Worm (Caenorhabditis elegans): ENCODE data around the gene K03A1.4.

K03A1.4 gene

ce11 chrX:7306434-7306833 is 7.9 kb upstream of the K03A1.4 start (continued):
- TF ChIP-seq php-3 (GFP tag; IDR thresholded peaks at IDR 0.05) (no peak), ceh-20 (GFP tag; IDR thresholded peaks at IDR 0.05) (0 out of 2 replicates have a peak, but pooled peaks have one; percentile 50), mep-1 (tag; optimal IDR thresholded peaks at IDR 0.05) (peak; percentile 80), tag-97 (GFP tag; IDR thresholded peaks at IDR 0.05) (no peak)

ce11 chrX:7305520-7306186 is 7.1 kb upstream of the K03A1.4 start, which contains the start of gene sur-5:
Gene sur-5, minus strand, starts transcription at chrX:7305570.
- TF ChIP-seq nhr-28 (tag; optimal IDR thresholded peaks at IDR 0.05) (peak; percentile 47), zfp-2 (tag; optimal IDR thresholded peaks at IDR 0.05) (no peak), Y48G9A.11 (GFP tag; IDR thresholded peaks at IDR 0.05) (no peak), madf-9 (GFP tag; conservative IDR thresholded peaks at IDR 0.05) (no peak), daf-16 (GFP tag; optimal IDR thresholded peaks at IDR 0.05) (no peak), daf-16 (tag; optimal IDR thresholded peaks at IDR 0.05) (peak; percentile 86), fkh-10 (GFP tag; optimal IDR thresholded peaks at IDR 0.05) (no peak), Y5F2A.4 (GFP tag; optimal IDR thresholded peaks at IDR 0.05) (no peak), mxl-3 (GFP tag; optimal IDR thresholded peaks at IDR 0.05) (peak; percentile 62), dve-1 (tag; optimal IDR thresholded peaks at IDR 0.05; ENCODE audit: insufficient read depth) (peak; percentile 74), dmd-6 (GFP tag; IDR thresholded peaks at IDR 0.05) (peak; percentile 61), nhr-48 (tag; optimal IDR thresholded peaks at IDR 0.05) (peak; percentile 84), mep-1 (tag; optimal IDR thresholded peaks at IDR 0.05) (peak; percentile 30), nhr-11 (tag; optimal IDR thresholded peaks at IDR 0.05) (no peak), nhr-76 (tag; optimal IDR thresholded peaks at IDR 0.05) (no peak), ceh-28 (tag; optimal IDR thresholded peaks at IDR 0.05) (no peak), dmd-8 (GFP tag; IDR thresholded peaks at IDR 0.05) (no peak), nhr-77 (tag; optimal IDR thresholded peaks at IDR 0.05) (peak; percentile 20), F44E2.7 (GFP tag; IDR thresholded peaks at IDR 0.05) (no peak), mdl-1 (tag; optimal IDR thresholded peaks at IDR 0.05) (peak in 1 of 2 experiments; percentile 59), snpc-4 (tag; optimal IDR thresholded peaks at IDR 0.05) (no peak), nhr-41 (GFP tag; IDR thresholded peaks at IDR 0.05) (no peak), pqm-1 (tag; optimal IDR thresholded peaks at IDR 0.05) (peak; percentile 81), nhr-10 (tag; optimal IDR thresholded peaks at IDR 0.05) (no peak), aha-1 (tag) (peak; percentile 62), set-16 (GFP tag; IDR thresholded peaks at IDR 0.05) (no peak), hlh-11 (tag; optimal IDR thresholded peaks at IDR 0.05) (peak; percentile 81), zip-11 (GFP tag; IDR thresholded peaks at IDR 0.05) (no peak), ceh-82 (tag; optimal IDR thresholded peaks at IDR 0.05) (no peak), hlh-30 (tag; optimal IDR thresholded peaks at IDR 0.05; ENCODE audit: insufficient read depth) (peak; percentile 54), ctbp-1 (GFP tag; IDR thresholded peaks at IDR 0.05) (no peak), pha-4 (GFP tag; IDR thresholded peaks at IDR 0.05) (no peak), pha-4 (tag; optimal IDR thresholded peaks at IDR 0.05) (no peak), unc-130 (GFP tag; optimal IDR thresholded peaks at IDR 0.05) (no peak), nhr-102 (tag; optimal IDR thresholded peaks at IDR 0.05) (peak; percentile 52), mdt-29 (GFP tag; IDR thresholded peaks at IDR 0.05) (0 out of 2 replicates have a peak, but pooled peaks have one; percentile 23), php-3 (GFP tag; IDR thresholded peaks at IDR 0.05) (0 out of 2 replicates have a peak, but pooled peaks have one; percentile 22), lir-3 (tag; optimal IDR thresholded peaks at IDR 0.05) (no peak)

- TF ChIP-seq nhr-10 (tag; optimal IDR thresholded peaks at IDR 0.05): no peak
- TF ChIP-seq zip-11 (GFP tag; IDR thresholded peaks at IDR 0.05): no peak
- TF ChIP-seq tra-1 (GFP tag; IDR thresholded peaks at IDR 0.05): 0 out of 2 replicates have a peak, but pooled peaks have one; percentile 7
- TF ChIP-seq nhr-76 (tag; optimal IDR thresholded peaks at IDR 0.05): no peak
- TF ChIP-seq lin-15B (tag; optimal IDR thresholded peaks at IDR 0.05): no peak
- peak in 1 of 2 experiments; percentile 3 for TF ChIP-seq unc-62 (GFP tag; optimal IDR thresholded peaks at IDR 0.05 in 1 of 2)
- TF ChIP-seq unc-62 (tag; optimal IDR thresholded peaks at IDR 0.05): no peak
- no peak for TF ChIP-seq daf-16 (GFP tag; optimal IDR thresholded peaks at IDR 0.05)
- peak; percentile 46 for TF ChIP-seq daf-16 (tag; optimal IDR thresholded peaks at IDR 0.05)
- peak; percentile 34 for TF ChIP-seq hlh-11 (tag; optimal IDR thresholded peaks at IDR 0.05)
- TF ChIP-seq spr-1 (tag; optimal IDR thresholded peaks at IDR 0.05): no peak
- no peak for TF ChIP-seq lin-1 (GFP tag; IDR thresholded peaks at IDR 0.05)
- no peak for TF ChIP-seq F37D6.2 (tag; optimal IDR thresholded peaks at IDR 0.05)
- peak; percentile 65 for TF ChIP-seq dve-1 (tag; optimal IDR thresholded peaks at IDR 0.05; ENCODE audit: insufficient read depth)
- peak; percentile 54; the same call in 1 of the 2 replicates for TF ChIP-seq dmd-6 (GFP tag; IDR thresholded peaks at IDR 0.05)
- TF ChIP-seq jun-1 (tag; optimal IDR thresholded peaks at IDR 0.05): no peak
- peak; percentile 47; the same call in 1 of the 2 replicates for TF ChIP-seq php-3 (GFP tag; IDR thresholded peaks at IDR 0.05)
- TF ChIP-seq pqm-1 (tag; optimal IDR thresholded peaks at IDR 0.05): peak; percentile 48
- TF ChIP-seq zag-1 (tag; optimal IDR thresholded peaks at IDR 0.05): no peak
Measured at ce11 chrX:7303115-7303514, 4.6 kb upstream of the K03A1.4 start.
